Worm (Caenorhabditis elegans): Measurements from ENCODE around the gene Y32H12A.8.

Y32H12A.8 gene

ce11 chrIII:5361909-5362308, 43.9 kb downstream of the Y32H12A.8 start, which contains the start of gene Y32H12A.1:
Gene Y32H12A.1 (plus strand): TSS chrIII:5362209.
- TF ChIP-seq ztf-4 (tag; optimal IDR thresholded peaks at IDR 0.05) (no peak), sma-3 (GFP tag; optimal IDR thresholded peaks at IDR 0.05) (no peak), alr-1 (tag; optimal IDR thresholded peaks at IDR 0.05) (no peak), egl-27 (tag; optimal IDR thresholded peaks at IDR 0.05) (no peak), R02D3.7 (tag; optimal IDR thresholded peaks at IDR 0.05) (no peak), nhr-11 (tag; optimal IDR thresholded peaks at IDR 0.05) (no peak), crh-2 (tag; optimal IDR thresholded peaks at IDR 0.05) (no peak), skn-1 (tag; optimal IDR thresholded peaks at IDR 0.05) (no peak), ama-1 (optimal IDR thresholded peaks at IDR 0.05) (no peak), snpc-4 (tag; optimal IDR thresholded peaks at IDR 0.05) (no peak), nhr-25 (tag; optimal IDR thresholded peaks at IDR 0.05) (no peak)

ce11 chrIII:5349250-5349649, 56.6 kb downstream of the Y32H12A.8 start, which contains the start of gene thoc-5:
Gene thoc-5 (minus strand): TSS chrIII:5349401.
- no peak for TF ChIP-seq mbf-1 (tag; optimal IDR thresholded peaks at IDR 0.05)
- TF ChIP-seq snpc-4 (tag; optimal IDR thresholded peaks at IDR 0.05): peak; percentile 57
- TF ChIP-seq nhr-129 (tag; optimal IDR thresholded peaks at IDR 0.05): peak; percentile 54
- peak; percentile 97 for TF ChIP-seq gmeb-1 (tag; optimal IDR thresholded peaks at IDR 0.05)
- peak; percentile 40 for TF ChIP-seq nhr-21 (tag; optimal IDR thresholded peaks at IDR 0.05)
- peak; percentile 60 for TF ChIP-seq ztf-4 (tag; optimal IDR thresholded peaks at IDR 0.05)
- TF ChIP-seq ceh-82 (tag; optimal IDR thresholded peaks at IDR 0.05): no peak
- no peak for TF ChIP-seq nhr-77 (tag; optimal IDR thresholded peaks at IDR 0.05)
- TF ChIP-seq unc-55 (GFP tag; optimal IDR thresholded peaks at IDR 0.05): peak; percentile 72
- TF ChIP-seq ztf-11 (tag; optimal IDR thresholded peaks at IDR 0.05): no peak
- peak; percentile 77 for TF ChIP-seq nhr-25 (tag; optimal IDR thresholded peaks at IDR 0.05)
- no peak for TF ChIP-seq nhr-237 (tag; optimal IDR thresholded peaks at IDR 0.05)
- peak; percentile 77 for TF ChIP-seq C34F6.9 (tag; optimal IDR thresholded peaks at IDR 0.05)
- TF ChIP-seq lin-13 (GFP tag; optimal IDR thresholded peaks at IDR 0.05): peak; percentile 71
- peak; percentile 90 for TF ChIP-seq sma-3 (GFP tag; optimal IDR thresholded peaks at IDR 0.05)
- TF ChIP-seq mdl-1 (tag; optimal IDR thresholded peaks at IDR 0.05): no peak
- TF ChIP-seq nhr-12 (tag; optimal IDR thresholded peaks at IDR 0.05): no peak
- TF ChIP-seq nhr-6 (tag; optimal IDR thresholded peaks at IDR 0.05): peak; percentile 48
- TF ChIP-seq aly-2 (tag; optimal IDR thresholded peaks at IDR 0.05): no peak
- TF ChIP-seq unc-39 (tag; optimal IDR thresholded peaks at IDR 0.05): no peak
- peak; percentile 64 for TF ChIP-seq mab-5 (tag; optimal IDR thresholded peaks at IDR 0.05)
- peak; percentile 46 for TF ChIP-seq fos-1 (tag; optimal IDR thresholded peaks at IDR 0.05)
- TF ChIP-seq Y55F3AM.14 (GFP tag; optimal IDR thresholded peaks at IDR 0.05): peak; percentile 34
- no peak for TF ChIP-seq nhr-10 (tag; optimal IDR thresholded peaks at IDR 0.05)
- peak; percentile 29 for TF ChIP-seq R02D3.7 (tag; optimal IDR thresholded peaks at IDR 0.05)
- peak; percentile 93 for TF ChIP-seq sma-9 (GFP tag; optimal IDR thresholded peaks at IDR 0.05)
- TF ChIP-seq sma-9 (tag; optimal IDR thresholded peaks at IDR 0.05): no peak
- TF ChIP-seq blmp-1 (tag; optimal IDR thresholded peaks at IDR 0.05; ENCODE audit: insufficient read depth): peak; percentile 40
- no peak for TF ChIP-seq peb-1 (tag; optimal IDR thresholded peaks at IDR 0.05)
- peak; percentile 81 to 91 for TF ChIP-seq lsy-2 (tag; optimal IDR thresholded peaks at IDR 0.05)
- peak; percentile 67 for TF ChIP-seq egl-27 (tag; optimal IDR thresholded peaks at IDR 0.05)
- TF ChIP-seq nhr-11 (tag; optimal IDR thresholded peaks at IDR 0.05): no peak
- peak; percentile 75 for TF ChIP-seq lin-11 (tag; optimal IDR thresholded peaks at IDR 0.05)
- TF ChIP-seq dmd-4 (tag; optimal IDR thresholded peaks at IDR 0.05): no peak
- TF ChIP-seq zag-1 (tag; optimal IDR thresholded peaks at IDR 0.05): no peak
- no peak for TF ChIP-seq nhr-23 (tag; optimal IDR thresholded peaks at IDR 0.05)
- peak; percentile 87 for TF ChIP-seq F13H6.1 (tag; optimal IDR thresholded peaks at IDR 0.05)
- peak; percentile 33 for TF ChIP-seq ama-1 (optimal IDR thresholded peaks at IDR 0.05)
- TF ChIP-seq sem-4 (tag; optimal IDR thresholded peaks at IDR 0.05): peak; percentile 62
- peak; percentile 76 for TF ChIP-seq crh-2 (tag; optimal IDR thresholded peaks at IDR 0.05)
- TF ChIP-seq ZK546.5 (tag; optimal IDR thresholded peaks at IDR 0.05): no peak

ce11 chrIII:5346017-5346416, 59.8 kb downstream of the Y32H12A.8 start, which contains the start of gene glrx-21:
Gene glrx-21 (minus strand): TSS chrIII:5346117.
- no peak for TF ChIP-seq nhr-237 (tag; optimal IDR thresholded peaks at IDR 0.05)
- TF ChIP-seq elt-3 (tag; optimal IDR thresholded peaks at IDR 0.05): no peak
- TF ChIP-seq skn-1 (tag; optimal IDR thresholded peaks at IDR 0.05): no peak
- TF ChIP-seq ama-1 (optimal IDR thresholded peaks at IDR 0.05): no peak
- TF ChIP-seq gmeb-1 (tag; optimal IDR thresholded peaks at IDR 0.05): no peak
- TF ChIP-seq peb-1 (tag; optimal IDR thresholded peaks at IDR 0.05): no peak
- no peak for TF ChIP-seq sma-9 (GFP tag; optimal IDR thresholded peaks at IDR 0.05)
- TF ChIP-seq sma-9 (tag; optimal IDR thresholded peaks at IDR 0.05): no peak
- TF ChIP-seq sma-3 (GFP tag; optimal IDR thresholded peaks at IDR 0.05): no peak
- TF ChIP-seq nhr-12 (tag; optimal IDR thresholded peaks at IDR 0.05): no peak
- no peak for TF ChIP-seq ceh-16 (tag; optimal IDR thresholded peaks at IDR 0.05)
- no peak for TF ChIP-seq lin-11 (tag; optimal IDR thresholded peaks at IDR 0.05)
- TF ChIP-seq mdl-1 (tag; optimal IDR thresholded peaks at IDR 0.05): no peak
- TF ChIP-seq dmd-4 (tag; optimal IDR thresholded peaks at IDR 0.05): no peak
- no peak for TF ChIP-seq nhr-129 (tag; optimal IDR thresholded peaks at IDR 0.05)
